Worm (Caenorhabditis elegans) whole organism, early embryonic: ENCODE measurements around the gene srj-45.

Experiments used
- B0310.2 ChIP-seq: sonication (generic microtip); optimal IDR thresholded peaks from 2 replicates; lab custom pipeline; 2016; ENCODE audit warnings: mild to moderate bottlenecking, missing genetic modification characterization, missing compliant biosample characterization
- F13C5.2 ChIP-seq: sonication (generic microtip); optimal IDR thresholded peaks from 2 replicates; lab custom pipeline; 2017; ENCODE audit warnings: mild to moderate bottlenecking, missing genetic modification characterization, inconsistent platforms, missing compliant biosample characterization
- aly-1 ChIP-seq: sonication (generic microtip); optimal IDR thresholded peaks from 2 replicates; lab custom pipeline; 2016; ENCODE audit warnings: missing genetic modification characterization, missing compliant biosample characterization
- ama-1 ChIP-seq: fragments of 150-350 bp; optimal IDR thresholded peaks from 2 replicates; lab custom pipeline; 2014
- ceh-13 ChIP-seq: fragments of 200-800 bp; sonication (Bioruptor generic); optimal IDR thresholded peaks from 2 replicates; lab custom pipeline; 2018; ENCODE audit warnings: mild to moderate bottlenecking, missing genetic modification characterization, missing compliant biosample characterization
- ceh-36 ChIP-seq: sonication (generic microtip); optimal IDR thresholded peaks from 2 replicates; lab custom pipeline; 2016; ENCODE audit warnings: missing genetic modification characterization, inconsistent platforms, missing compliant biosample characterization
- ets-7 ChIP-seq: sonication (generic microtip); optimal IDR thresholded peaks from 2 replicates; lab custom pipeline; 2016; ENCODE audit warnings: missing genotype, missing genetic modification characterization, missing compliant biosample characterization
- flt-1 ChIP-seq: fragments of 200-800 bp; sonication (Bioruptor generic); IDR thresholded peaks from 2 replicates; pipeline ENCODE4 v1.3.6; 2022; ENCODE audit warnings: missing genetic modification characterization, missing compliant biosample characterization
- hmbx-1 ChIP-seq: sonication (generic microtip); optimal IDR thresholded peaks from 2 replicates; lab custom pipeline; 2016; ENCODE audit warnings: mild to moderate bottlenecking, missing genetic modification characterization, missing compliant biosample characterization
- hmg-4 ChIP-seq: fragments of 200-800 bp; sonication (Bioruptor generic); optimal IDR thresholded peaks from 2 replicates; lab custom pipeline; 2018; ENCODE audit warnings: mild to moderate bottlenecking, missing genetic modification characterization, missing compliant biosample characterization
- hnd-1 ChIP-seq: sonication (generic microtip); optimal IDR thresholded peaks from 2 replicates; lab custom pipeline; 2016; ENCODE audit warnings: missing genetic modification characterization, missing compliant biosample characterization
- pes-1 ChIP-seq: fragments of 200-800 bp; sonication (Bioruptor generic); IDR thresholded peaks from 2 replicates; pipeline ENCODE4 v1.3.6; 2022; ENCODE audit warnings: missing genetic modification reagents, missing genetic modification characterization, missing compliant biosample characterization
- scrt-1 ChIP-seq: fragments of 200-800 bp; sonication (Bioruptor generic); IDR thresholded peaks from 2 replicates; pipeline ENCODE4 v1.3.6; 2022; ENCODE audit warnings: missing genetic modification characterization, missing compliant biosample characterization
- sea-1 ChIP-seq: fragments of 200-800 bp; sonication (Bioruptor generic); conservative IDR thresholded peaks from 2 replicates; pipeline ENCODE4 v1.3.6; 2022; ENCODE audit warnings: missing genetic modification characterization, missing compliant biosample characterization
- tbx-11 ChIP-seq: fragments of 200-800 bp; sonication (Bioruptor generic); IDR thresholded peaks from 2 replicates; pipeline ENCODE4 v1.3.6; 2022; ENCODE audit warnings: missing genetic modification characterization, missing compliant biosample characterization
- tbx-37 ChIP-seq: fragments of 200-800 bp; sonication (Bioruptor generic); conservative IDR thresholded peaks from 2 replicates; pipeline ENCODE4 v1.3.6; 2022; ENCODE audit warnings: missing genetic modification reagents, missing genetic modification characterization, missing compliant biosample characterization
- tra-4 ChIP-seq: sonication (generic microtip); optimal IDR thresholded peaks from 2 replicates; lab custom pipeline; 2017; ENCODE audit warnings: missing genetic modification characterization, missing compliant biosample characterization

Gene srj-45

DNA sequence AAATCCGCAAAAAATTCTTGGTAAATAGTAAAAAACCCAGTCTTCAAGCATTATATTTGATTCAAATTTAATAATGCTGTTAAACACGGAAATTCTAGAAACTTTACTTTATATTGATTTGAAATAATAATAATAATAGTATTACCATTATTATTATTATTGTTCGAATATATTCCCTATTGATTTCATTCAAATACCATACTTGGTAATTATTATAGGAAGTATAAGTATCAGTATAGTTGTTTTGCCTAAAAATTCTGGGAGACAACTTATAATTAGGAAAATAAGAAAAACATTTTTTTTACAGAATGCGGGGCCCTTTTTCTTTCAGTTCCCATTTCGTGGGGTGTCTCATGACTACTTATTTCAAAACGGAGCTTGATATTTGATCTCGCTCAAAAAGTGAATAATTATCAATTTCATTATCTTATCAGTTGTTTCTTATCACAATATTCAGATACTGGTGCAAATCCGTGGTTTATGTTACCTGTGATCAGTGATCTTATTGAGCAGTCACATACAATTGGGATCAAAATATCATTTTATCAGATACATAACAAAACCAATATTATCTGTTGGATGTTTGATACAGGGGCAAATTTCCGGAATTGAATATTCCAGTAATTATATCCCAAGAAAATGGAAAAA is 12.0 kb upstream of the srj-45 start, which contains the start of gene srj-49:
Gene srj-49, minus strand, starts transcription at position 51 of the 648 bp plus-strand sequence.
- TF ChIP-seq F13C5.2 (no peak), tbx-11 (GFP tag; lab: Robert Waterston, UW) (no peak), tbx-37 (GFP tag; lab: Robert Waterston, UW) (no peak), hnd-1 (tag; lab: Kevin White, UChicago) (no peak), ceh-36 (tag; lab: Kevin White, UChicago) (no peak), hmbx-1 (tag; lab: Kevin White, UChicago) (no peak), B0310.2 (tag; lab: Kevin White, UChicago) (no peak), ama-1 (lab: Kevin White, UChicago) (no peak), pes-1 (GFP tag; lab: Robert Waterston, UW) (no peak), aly-1 (tag; lab: Kevin White, UChicago) (no peak), hmg-4 (GFP tag; lab: Kevin White, UChicago) (no peak)

DNA sequence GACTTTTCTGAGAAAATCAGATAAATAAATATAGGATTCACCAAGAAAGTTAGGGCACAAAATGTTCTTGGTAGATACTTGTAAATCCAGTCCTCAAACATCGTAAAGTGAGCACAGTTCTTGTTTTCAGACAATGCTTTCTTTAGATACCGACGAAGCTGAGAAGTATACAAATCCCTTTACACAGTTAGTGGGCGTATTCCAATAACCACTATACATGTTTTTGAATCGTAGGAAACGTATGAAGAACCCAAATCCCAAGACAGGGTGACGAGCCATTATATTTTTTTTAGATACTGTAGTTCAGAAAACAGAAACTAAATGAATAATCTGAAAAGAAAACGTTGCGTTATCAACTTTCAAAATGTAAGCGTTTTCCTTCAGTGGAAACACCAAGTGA is 9.4 kb upstream of the srj-45 start, which contains the start of gene srj-44:
Gene srj-44, minus strand, starts transcription at position 101 of the 400 bp plus-strand sequence.
- TF ChIP-seq hnd-1 (tag; lab: Kevin White, UChicago) (no peak), tbx-11 (GFP tag; lab: Robert Waterston, UW) (no peak), pes-1 (GFP tag; lab: Robert Waterston, UW) (no peak), ets-7 (tag; lab: Kevin White, UChicago) (no peak), B0310.2 (tag; lab: Kevin White, UChicago) (no peak), sea-1 (GFP tag; lab: Robert Waterston, UW) (no peak), tra-4 (tag; lab: Kevin White, UChicago) (no peak), aly-1 (tag; lab: Kevin White, UChicago) (no peak), hmbx-1 (tag; lab: Kevin White, UChicago) (no peak), ama-1 (lab: Kevin White, UChicago) (no peak), scrt-1 (GFP tag; lab: Robert Waterston, UW) (no peak), hmg-4 (GFP tag; lab: Kevin White, UChicago) (no peak), ceh-36 (tag; lab: Kevin White, UChicago) (no peak), F13C5.2 (no peak), flt-1 (GFP tag; lab: Robert Waterston, UW) (no peak), tbx-37 (GFP tag; lab: Robert Waterston, UW) (no peak), ceh-13 (GFP tag; lab: Kevin White, UChicago) (no peak)

DNA sequence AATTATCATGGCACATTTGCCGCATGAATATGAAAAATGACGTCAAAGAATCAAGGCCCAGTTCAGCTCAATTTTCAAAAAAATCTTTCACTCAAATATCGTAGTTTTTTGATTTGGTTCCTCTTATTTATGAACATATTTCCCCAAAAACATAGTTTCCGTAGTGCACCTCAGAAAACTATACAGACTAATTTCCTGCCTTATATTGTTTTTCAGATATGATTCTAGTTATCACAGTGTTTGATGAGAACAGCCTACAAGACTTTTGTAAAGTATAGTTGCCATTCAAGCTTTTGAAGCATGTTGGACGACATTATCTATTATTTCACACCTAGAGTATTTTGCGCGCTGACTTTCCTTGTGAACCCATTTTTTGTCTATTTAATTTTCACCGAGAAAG is 3.7 kb downstream of the srj-45 start, which contains the start of gene srj-50:
Gene srj-50, plus strand, starts transcription at position 301 of the 400 bp plus-strand sequence.
- TF ChIP-seq sea-1 (GFP tag; lab: Robert Waterston, UW): no peak
- no peak for TF ChIP-seq flt-1 (GFP tag; lab: Robert Waterston, UW)
- no peak for TF ChIP-seq ceh-13 (GFP tag; lab: Kevin White, UChicago)
- no peak for TF ChIP-seq ama-1 (lab: Kevin White, UChicago)
- TF ChIP-seq tbx-11 (GFP tag; lab: Robert Waterston, UW): no peak
- no peak for TF ChIP-seq ets-7 (tag; lab: Kevin White, UChicago)
- TF ChIP-seq hnd-1 (tag; lab: Kevin White, UChicago): no peak
- TF ChIP-seq F13C5.2: no peak
- no peak for TF ChIP-seq tra-4 (tag; lab: Kevin White, UChicago)
- TF ChIP-seq tbx-37 (GFP tag; lab: Robert Waterston, UW): no peak

DNA sequence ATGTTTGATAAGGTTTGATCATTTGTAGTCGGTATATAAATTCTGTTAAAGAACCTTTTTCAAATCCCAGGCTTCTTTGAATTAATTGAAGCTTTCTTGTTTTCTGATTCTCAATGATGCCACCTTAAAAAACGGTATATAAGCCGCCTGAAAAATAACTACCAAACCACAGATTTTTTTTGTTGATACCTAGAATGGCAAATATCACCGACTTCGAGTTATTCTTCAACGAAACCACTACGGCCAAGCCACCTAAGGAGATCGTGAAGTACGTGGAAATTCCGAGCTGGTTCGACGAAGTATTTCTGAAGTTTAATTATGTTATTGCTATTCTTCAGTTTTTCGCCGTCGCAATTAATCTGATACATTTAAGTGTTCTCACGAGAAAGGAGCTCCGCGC is 5.6 kb downstream of the srj-45 start, which contains the start of gene srw-2:
Gene srw-2, plus strand, starts transcription at position 62 of the 400 bp plus-strand sequence.
- TF ChIP-seq hnd-1 (tag; lab: Kevin White, UChicago) (no peak), tbx-37 (GFP tag; lab: Robert Waterston, UW) (no peak), hmg-4 (GFP tag; lab: Kevin White, UChicago) (no peak), hmbx-1 (tag; lab: Kevin White, UChicago) (no peak), ets-7 (tag; lab: Kevin White, UChicago) (no peak), ceh-36 (tag; lab: Kevin White, UChicago) (no peak), ama-1 (lab: Kevin White, UChicago) (no peak), scrt-1 (GFP tag; lab: Robert Waterston, UW) (no peak), B0310.2 (tag; lab: Kevin White, UChicago) (no peak), ceh-13 (GFP tag; lab: Kevin White, UChicago) (no peak), sea-1 (GFP tag; lab: Robert Waterston, UW) (no peak), flt-1 (GFP tag; lab: Robert Waterston, UW) (no peak), tra-4 (tag; lab: Kevin White, UChicago) (no peak), F13C5.2 (no peak)

DNA sequence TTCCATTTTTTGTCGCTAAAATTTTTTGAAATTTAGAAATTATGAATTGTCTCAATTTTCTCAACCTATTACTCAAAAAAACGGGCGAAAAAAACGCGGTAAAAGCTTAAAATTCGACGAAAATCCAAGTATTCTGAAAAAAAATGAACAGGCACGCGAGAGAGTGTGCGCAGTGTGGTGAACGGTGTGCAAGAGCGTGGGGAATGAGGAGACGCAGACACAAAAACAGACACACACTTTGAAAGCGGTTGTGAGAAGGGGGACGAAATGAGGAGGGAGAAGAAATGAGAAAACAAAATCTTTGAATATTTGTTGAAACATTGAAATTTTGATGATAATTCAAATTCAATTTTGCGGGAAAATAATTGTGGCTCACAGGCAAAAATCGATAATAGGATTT is 9.6 kb downstream of the srj-45 start, which contains the start of gene T03D3.5:
Gene T03D3.5, minus strand, starts transcription at position 21 of the 400 bp plus-strand sequence.
- no peak for TF ChIP-seq flt-1 (GFP tag; lab: Robert Waterston, UW)
- no peak for TF ChIP-seq scrt-1 (GFP tag; lab: Robert Waterston, UW)
- no peak for TF ChIP-seq B0310.2 (tag; lab: Kevin White, UChicago)
- TF ChIP-seq tbx-11 (GFP tag; lab: Robert Waterston, UW): no peak
- no peak for TF ChIP-seq hmg-4 (GFP tag; lab: Kevin White, UChicago)
- TF ChIP-seq ama-1 (lab: Kevin White, UChicago): no peak
- TF ChIP-seq tbx-37 (GFP tag; lab: Robert Waterston, UW): no peak
- no peak for TF ChIP-seq ceh-13 (GFP tag; lab: Kevin White, UChicago)
- no peak for TF ChIP-seq aly-1 (tag; lab: Kevin White, UChicago)
- TF ChIP-seq sea-1 (GFP tag; lab: Robert Waterston, UW): no peak
- no peak for TF ChIP-seq ceh-36 (tag; lab: Kevin White, UChicago)
- no peak for TF ChIP-seq F13C5.2

DNA sequence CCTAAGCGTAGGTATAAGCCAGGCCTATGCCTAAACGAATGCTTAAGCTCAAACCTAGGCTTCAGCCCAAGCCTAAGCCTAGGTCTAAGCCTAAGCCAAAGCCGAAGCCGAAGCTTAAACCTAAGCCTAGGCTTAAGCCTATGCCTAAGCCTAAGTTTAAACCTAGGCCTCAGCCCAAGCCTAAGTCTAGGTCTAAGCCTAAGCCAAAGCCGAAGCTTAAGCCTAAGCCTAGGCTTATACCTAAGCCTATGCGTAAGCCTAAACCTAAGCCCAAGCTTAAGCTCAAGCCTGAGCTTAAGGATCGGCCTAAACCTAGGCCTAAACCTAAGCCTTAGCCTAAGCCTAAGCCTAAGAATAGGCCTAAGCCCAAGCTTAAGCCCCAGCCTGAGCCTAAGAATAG is 10.4 kb downstream of the srj-45 start:
- TF ChIP-seq ceh-36 (tag; lab: Kevin White, UChicago) (peak; percentile 88), ama-1 (lab: Kevin White, UChicago) (no peak)
